Fruit fly (Drosophila melanogaster): Measurements from ENCODE around the gene CG44198.

CG44198 gene

DNA sequence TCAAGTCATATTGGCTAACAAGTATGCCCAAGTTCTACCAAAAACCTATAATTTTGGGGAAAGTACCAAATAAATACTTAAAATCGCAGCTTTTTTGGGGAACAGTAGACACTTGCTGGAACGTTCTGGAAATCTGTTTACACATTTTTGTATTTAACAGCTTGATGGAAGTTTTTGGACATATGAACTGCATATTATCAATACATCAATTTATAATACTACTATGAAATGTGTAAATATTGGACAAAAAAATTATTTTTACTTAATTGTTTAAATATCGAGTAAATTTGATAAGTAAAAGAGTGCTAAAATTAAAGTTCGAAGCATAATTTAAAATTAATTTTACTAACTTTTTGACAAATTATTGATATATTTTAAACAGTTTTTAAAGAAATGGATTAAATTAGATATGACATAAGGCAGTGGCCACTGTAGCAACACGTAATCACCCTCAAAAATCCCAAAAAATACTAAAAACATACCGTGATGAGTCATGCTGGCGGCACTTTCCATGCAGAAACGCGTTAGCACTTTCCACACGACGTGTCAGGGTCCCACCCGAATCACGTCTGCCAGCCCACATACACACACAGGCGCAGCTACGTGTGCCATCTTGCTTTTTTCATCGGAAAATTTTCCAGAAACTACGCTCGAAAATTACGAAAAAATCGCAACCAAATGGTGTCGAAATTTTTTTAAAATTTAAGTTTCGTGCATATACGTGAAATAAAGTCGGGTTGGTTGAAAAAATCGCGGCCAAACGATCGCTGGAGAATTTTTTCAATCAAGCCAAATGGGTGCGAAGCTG is 46.3 kb upstream of the CG44198 start, which contains the start of gene Sirt1 (continued):
- TF ChIP-seq hb (GFP tag; IDR thresholded peaks at IDR 0.05; ENCODE audit: partially characterized antibody) = no peak
- TF ChIP-seq ems (GFP tag; optimal IDR thresholded peaks at IDR 0.05) = no peak
- TF ChIP-seq tin (GFP tag; optimal IDR thresholded peaks at IDR 0.05) = peak; percentile 84
- no peak for TF ChIP-seq Tbp (GFP tag; optimal IDR thresholded peaks at IDR 0.05)
- peak; percentile 80 for TF ChIP-seq CG11695 (GFP tag; IDR thresholded peaks at IDR 0.05)
- peak; percentile 71 for TF ChIP-seq CG17359 (tag; optimal IDR thresholded peaks at IDR 0.05)
- peak; percentile 48; the same call in 1 of the 2 replicates for TF ChIP-seq Drgx (GFP tag; IDR thresholded peaks at IDR 0.05)
- TF ChIP-seq Dbx (GFP tag; IDR thresholded peaks at IDR 0.05) = peak; percentile 84; the same call in 2 of the 3 replicates
- peak; percentile 47 for TF ChIP-seq CG3065 (GFP tag; optimal IDR thresholded peaks at IDR 0.05)
- TF ChIP-seq shn (GFP tag; optimal IDR thresholded peaks at IDR 0.05) = no peak
- peak; percentile 23 to 70 for TF ChIP-seq chif (GFP tag; optimal IDR thresholded peaks at IDR 0.05)
- peak; percentile 18 for TF ChIP-seq CG4854 (GFP tag; optimal IDR thresholded peaks at IDR 0.05)
- TF ChIP-seq bsh (GFP tag; optimal IDR thresholded peaks at IDR 0.05) = peak in 1 of 2 experiments; percentile 78
- no peak for TF ChIP-seq bigmax (GFP tag; optimal IDR thresholded peaks at IDR 0.05)
- peak; percentile 66 for TF ChIP-seq CG6765 (GFP tag; optimal IDR thresholded peaks at IDR 0.05)
- peak; percentile 32; the same call in 1 of the 3 replicates for TF ChIP-seq knrl (GFP tag; IDR thresholded peaks at IDR 0.05; ENCODE audit: partially characterized antibody)
- no peak for TF ChIP-seq hbn (GFP tag; IDR thresholded peaks at IDR 0.05; ENCODE audit: partially characterized antibody)
- TF ChIP-seq scrt (GFP tag; optimal IDR thresholded peaks at IDR 0.05) = peak; percentile 41
- TF ChIP-seq CG15011 (GFP tag; optimal IDR thresholded peaks at IDR 0.05) = peak; percentile 84

DNA sequence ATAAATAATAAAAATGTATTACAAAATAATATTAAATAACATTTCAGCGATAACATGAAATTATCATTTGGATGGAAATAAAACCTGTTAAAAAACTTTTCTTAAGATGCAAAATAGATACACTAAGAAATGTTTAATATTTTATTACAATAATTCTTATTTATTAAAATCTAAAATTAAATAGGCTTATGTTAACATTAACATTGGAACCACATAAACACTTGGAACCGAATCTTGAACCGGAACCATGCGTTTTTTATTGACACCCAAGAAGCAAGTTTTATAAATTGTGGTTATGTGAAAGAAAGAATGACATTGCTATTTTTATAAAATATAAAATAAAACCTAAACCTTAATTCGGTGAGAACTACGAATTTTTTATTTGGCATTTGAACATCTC is 41.3 kb upstream of the CG44198 start, which contains the start of gene kmg:
Gene kmg, plus strand, starts transcription at position 301 of the 400 bp plus-strand sequence.
- TF ChIP-seq CG6689 (GFP tag; IDR thresholded peaks at IDR 0.05) (no peak), CG15514 (GFP tag; optimal IDR thresholded peaks at IDR 0.05) (peak; percentile 46)

DNA sequence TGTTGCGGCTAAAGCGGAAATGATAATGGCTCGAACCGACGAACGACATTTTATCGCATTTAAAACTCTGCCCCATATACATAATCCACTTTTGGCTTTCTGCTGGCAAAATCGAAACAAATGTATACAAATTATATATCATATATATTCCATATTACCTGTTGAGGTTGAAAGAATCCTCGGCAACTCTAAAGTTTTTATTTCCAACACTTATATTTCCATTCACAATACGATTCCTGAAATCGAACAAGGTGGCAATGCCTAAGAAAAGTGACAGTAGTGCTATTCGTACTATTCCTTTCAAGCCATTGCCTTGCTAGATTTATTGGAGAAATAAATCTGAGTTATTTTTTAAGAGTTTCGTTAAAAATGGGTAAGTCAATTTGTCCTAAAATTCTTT is 39.6 kb upstream of the CG44198 start, which contains the start of gene Pk34A:
Gene Pk34A, plus strand, starts transcription at position 301 of the 400 bp plus-strand sequence.
- no peak for TF ChIP-seq CG9932 (GFP tag; IDR thresholded peaks at IDR 0.05)
- no peak for TF ChIP-seq nom (GFP tag; optimal IDR thresholded peaks at IDR 0.05)
- TF ChIP-seq fd96Cb (tag; optimal IDR thresholded peaks at IDR 0.05) = no peak

DNA sequence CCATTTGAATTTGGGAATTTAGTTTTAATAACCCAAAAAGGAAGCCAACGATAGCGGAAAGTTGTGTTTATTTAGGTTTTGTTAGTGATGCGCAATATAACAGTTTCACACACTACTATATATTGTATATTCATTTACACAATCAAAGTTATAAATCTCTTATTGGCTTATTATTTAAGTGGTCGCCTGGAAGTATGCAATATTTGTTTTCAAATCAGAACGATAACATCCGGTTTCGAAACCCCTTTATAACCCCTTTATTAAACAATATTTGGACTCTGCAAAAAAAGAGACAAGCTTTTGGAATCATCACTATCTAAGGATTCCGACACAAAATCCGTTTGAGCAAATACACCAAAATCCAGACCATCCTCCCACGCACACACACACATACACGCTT is 39.0 kb upstream of the CG44198 start:
- TF ChIP-seq stwl (tag; optimal IDR thresholded peaks at IDR 0.05) (peak; percentile 26), Ets97D (GFP tag; optimal IDR thresholded peaks at IDR 0.05) (peak; percentile 90), lab (GFP tag; optimal IDR thresholded peaks at IDR 0.05) (peak; percentile 60), CG34376 (GFP tag; optimal IDR thresholded peaks at IDR 0.05) (peak; percentile 34), MTF-1 (GFP tag; optimal IDR thresholded peaks at IDR 0.05; ENCODE audit: borderline replicate concordance) (peak; percentile 11), corto (GFP tag; optimal IDR thresholded peaks at IDR 0.05) (no peak), BEAF-32 (GFP tag; optimal IDR thresholded peaks at IDR 0.05) (no peak), Nf-YC (tag; optimal IDR thresholded peaks at IDR 0.05) (peak; percentile 1), Asciz (GFP tag; optimal IDR thresholded peaks at IDR 0.05) (peak; percentile 28), oc (tag; optimal IDR thresholded peaks at IDR 0.05) (no peak), NfI (GFP tag; optimal IDR thresholded peaks at IDR 0.05) (peak; percentile 7), nau (GFP tag; optimal IDR thresholded peaks at IDR 0.05) (peak; percentile 34), CG12659 (GFP tag; optimal IDR thresholded peaks at IDR 0.05) (peak; percentile 1), CG10565 (GFP tag; optimal IDR thresholded peaks at IDR 0.05) (no peak), NC2α (GFP tag; optimal IDR thresholded peaks at IDR 0.05) (no peak), CG17359 (tag; optimal IDR thresholded peaks at IDR 0.05) (no peak), sens (GFP tag) (peak; percentile 59), CG6813 (GFP tag; optimal IDR thresholded peaks at IDR 0.05) (peak; percentile 36), BtbVII (GFP tag; optimal IDR thresholded peaks at IDR 0.05) (peak; percentile 48), HLH4C (GFP tag; IDR thresholded peaks at IDR 0.05; ENCODE audit: partially characterized antibody) (no peak)
